Fruit fly (Drosophila melanogaster): ENCODE measurements around the gene Rpp30.

Rpp30 gene

DNA sequence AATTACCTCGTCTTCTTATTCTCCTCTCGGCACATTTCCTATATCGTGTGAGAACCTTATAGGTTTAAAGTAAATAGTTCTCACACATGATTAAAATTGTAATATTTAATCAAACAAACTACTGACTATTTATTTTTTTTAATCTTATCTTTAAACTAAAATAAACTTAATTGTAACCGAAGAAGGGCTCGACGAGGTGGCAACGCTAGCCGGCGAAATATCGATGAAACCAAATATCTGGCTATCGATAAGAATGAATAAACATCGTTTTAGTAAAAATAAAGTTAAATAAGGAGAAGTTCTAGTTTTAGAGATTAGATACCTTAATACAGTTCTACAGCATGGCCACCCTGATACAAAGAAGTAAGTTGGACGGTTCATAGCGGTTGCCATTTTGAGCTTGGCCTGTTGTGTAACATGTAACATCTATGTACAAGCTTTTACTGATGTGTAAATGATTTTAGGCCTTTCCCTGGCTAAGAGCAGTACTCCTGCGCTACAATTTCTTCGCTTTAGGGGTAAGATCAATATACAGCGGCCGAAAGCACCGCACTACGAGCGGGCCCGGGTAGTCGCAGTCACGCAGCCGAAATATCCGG lies 48.5 kb downstream of the Rpp30 start, which contains the start of gene mRpL10:
mRpL10 (plus strand) TSS at position 251 of the 599 bp plus-strand sequence.
- TF ChIP-seq noc (tag; optimal IDR thresholded peaks at IDR 0.05): no peak

All from whole organism, larva.